Worm (Caenorhabditis elegans) whole organism, L2 larva: ENCODE data around the gene zim-1.

ENCODE experiments used
- crh-2 ChIP-seq: sonication (generic microtip); optimal IDR thresholded peaks from 2 replicates; lab custom pipeline; 2017; ENCODE audit warnings: missing biosample characterization, missing genetic modification characterization
- fos-1 ChIP-seq: fragments of 150-350 bp; optimal IDR thresholded peaks from 2 replicates; lab custom pipeline; 2014; ENCODE audit warnings: missing biosample characterization, missing genetic modification characterization

Gene zim-1

DNA sequence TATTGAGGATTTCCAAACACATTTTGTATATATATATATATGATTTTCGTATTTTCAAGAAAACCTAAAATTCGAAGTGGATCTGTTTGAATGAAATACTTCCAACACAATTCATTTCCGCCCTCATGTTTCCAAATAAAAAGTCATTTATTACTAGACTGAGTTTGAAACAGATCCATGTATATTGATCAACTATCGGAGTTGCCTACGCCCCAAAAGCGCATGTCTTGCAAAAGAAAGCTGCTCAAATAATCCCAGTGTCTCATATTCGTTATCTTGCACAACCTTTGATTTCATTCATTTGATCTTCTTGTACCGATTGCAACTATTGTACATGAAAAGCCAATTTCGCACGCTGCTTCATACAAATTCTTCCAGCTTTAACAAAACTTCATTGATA, 55.8 kb downstream of the zim-1 start, which contains the start of gene R09H10.2:
TSS of gene R09H10.2 (plus strand) at position 301 of the 400 bp plus-strand sequence.
- no peak for TF ChIP-seq fos-1
- TF ChIP-seq crh-2, result no peak
- TF ChIP-seq, all 48 proteins: peak for 0
